Worm (Caenorhabditis elegans) whole organism, L3 larva: Measurements from ENCODE around the gene F26G1.9.

Experiments
- R02D3.7 ChIP-seq: fragments of 150-350 bp; optimal IDR thresholded peaks from 2 replicates; lab custom pipeline; 2014; ENCODE audit warnings: missing biosample characterization, missing genetic modification characterization
- ZK546.5 ChIP-seq: sonication (generic microtip); optimal IDR thresholded peaks from 2 replicates; lab custom pipeline; 2017; ENCODE audit warnings: missing biosample characterization, missing genetic modification characterization
- ceh-16 ChIP-seq: sonication (generic microtip); optimal IDR thresholded peaks from 2 replicates; lab custom pipeline; 2017; ENCODE audit warnings: missing biosample characterization, missing genetic modification characterization
- ceh-28 ChIP-seq: fragments of 150-350 bp; optimal IDR thresholded peaks from 2 replicates; lab custom pipeline; 2014; ENCODE audit warnings: missing biosample characterization, missing genetic modification reagents, missing genetic modification characterization
- ceh-9 ChIP-seq: sonication (generic microtip); optimal IDR thresholded peaks from 2 replicates; lab custom pipeline; 2018; ENCODE audit warnings: missing biosample characterization, missing genetic modification characterization
- daf-12 ChIP-seq: fragments of 150-350 bp; optimal IDR thresholded peaks from 2 replicates; lab custom pipeline; 2014; ENCODE audit warnings: missing biosample characterization, missing genetic modification reagents, missing genetic modification characterization
- egl-27 ChIP-seq: sonication (generic microtip); optimal IDR thresholded peaks from 4 replicates; lab custom pipeline; 2017; ENCODE audit warnings: missing biosample characterization, missing genetic modification reagents, missing genetic modification characterization
- egl-5 ChIP-seq: fragments of 150-350 bp; optimal IDR thresholded peaks from 2 replicates; lab custom pipeline; 2017; ENCODE audit warnings: missing biosample characterization, missing genetic modification reagents, missing genetic modification characterization, inconsistent platforms
- elt-1 ChIP-seq: fragments of 150-350 bp; optimal IDR thresholded peaks from 2 replicates; lab custom pipeline; 2014; ENCODE audit warnings: missing biosample characterization, missing genetic modification characterization
- elt-2 ChIP-seq: sonication (generic microtip); optimal IDR thresholded peaks from 2 replicates; lab custom pipeline; 2016; ENCODE audit warnings: missing genetic modification reagents, mild to moderate bottlenecking, missing genetic modification characterization, missing compliant biosample characterization
- elt-3 ChIP-seq, 3 experiments: fragments of 150-350 bp in 1 of 3; sonication (generic microtip) in 2 of 3; optimal IDR thresholded peaks; 2 replicates in 2 of 3; 4 replicates in 1 of 3; lab custom pipeline; 2014 to 2017; ENCODE audit warnings: missing biosample characterization in 3 of 3, missing genetic modification characterization in 3 of 3
- eor-1 ChIP-seq, 2 experiments: fragments of 150-350 bp; optimal IDR thresholded peaks; 2 replicates each; lab custom pipeline; 2014 to 2018; ENCODE audit warnings: missing biosample characterization in 2 of 2, missing genetic modification characterization in 2 of 2
- fkh-2 ChIP-seq: fragments of 150-350 bp; optimal IDR thresholded peaks from 2 replicates; lab custom pipeline; 2014; ENCODE audit warnings: missing biosample characterization, missing genetic modification reagents, missing genetic modification characterization
- fos-1 ChIP-seq: fragments of 150-350 bp; optimal IDR thresholded peaks from 2 replicates; lab custom pipeline; 2014; ENCODE audit warnings: missing biosample characterization, missing genetic modification characterization
- hmg-11 ChIP-seq: sonication (generic microtip); optimal IDR thresholded peaks from 2 replicates; lab custom pipeline; 2016; ENCODE audit warnings: missing genetic modification characterization, missing compliant biosample characterization
- jun-1 ChIP-seq: fragments of 150-350 bp; optimal IDR thresholded peaks from 2 replicates; lab custom pipeline; 2014; ENCODE audit warnings: missing biosample characterization, missing genetic modification reagents, missing genetic modification characterization
- lin-15B ChIP-seq: fragments of 150-350 bp; optimal IDR thresholded peaks from 2 replicates; lab custom pipeline; 2014; ENCODE audit warnings: missing biosample characterization, missing genetic modification characterization
- lin-39 ChIP-seq: fragments of 150-350 bp; optimal IDR thresholded peaks from 2 replicates; lab custom pipeline; 2018; ENCODE audit warnings: missing biosample characterization, missing genetic modification reagents, missing genetic modification characterization
- lsy-12 ChIP-seq: sonication (generic microtip); optimal IDR thresholded peaks from 2 replicates; lab custom pipeline; 2016; ENCODE audit warnings: mild to moderate bottlenecking, missing genetic modification characterization, missing compliant biosample characterization
- mdl-1 ChIP-seq: fragments of 150-350 bp; optimal IDR thresholded peaks from 2 replicates; lab custom pipeline; 2014; ENCODE audit warnings: missing biosample characterization, missing genetic modification characterization
- nfya-1 ChIP-seq: sonication (generic microtip); optimal IDR thresholded peaks from 2 replicates; lab custom pipeline; 2017; ENCODE audit warnings: missing genetic modification characterization, mild to moderate bottlenecking, missing compliant biosample characterization, antibody characterized with exemption, moderate library complexity; ENCODE audit not compliant: insufficient read depth
- nhr-11 ChIP-seq: fragments of 150-350 bp; optimal IDR thresholded peaks from 2 replicates; lab custom pipeline; 2014; ENCODE audit warnings: missing biosample characterization, missing genetic modification characterization
- nhr-12 ChIP-seq: fragments of 150-350 bp; optimal IDR thresholded peaks from 2 replicates; lab custom pipeline; 2014; ENCODE audit warnings: missing biosample characterization, missing genetic modification characterization
- nhr-23 ChIP-seq: fragments of 150-350 bp; optimal IDR thresholded peaks from 2 replicates; lab custom pipeline; 2014; ENCODE audit warnings: missing biosample characterization, missing genetic modification reagents, missing genetic modification characterization
- nhr-25 ChIP-seq: sonication (generic microtip); optimal IDR thresholded peaks from 2 replicates; lab custom pipeline; 2017; ENCODE audit warnings: missing biosample characterization, missing genetic modification characterization
- nhr-43 ChIP-seq: sonication (generic microtip); optimal IDR thresholded peaks from 2 replicates; lab custom pipeline; 2016; ENCODE audit warnings: mild to moderate bottlenecking, missing genetic modification characterization, missing compliant biosample characterization; ENCODE audit not compliant: poor library complexity, severe bottlenecking
- nhr-67 ChIP-seq: fragments of 150-350 bp; optimal IDR thresholded peaks from 2 replicates; lab custom pipeline; 2014; ENCODE audit warnings: missing biosample characterization, missing genetic modification characterization
- nhr-76 ChIP-seq: fragments of 150-350 bp; sonication (generic microtip); optimal IDR thresholded peaks from 5 replicates; lab custom pipeline; 2014; ENCODE audit warnings: missing biosample characterization, missing genetic modification characterization
- nhr-77 ChIP-seq: fragments of 150-350 bp; optimal IDR thresholded peaks from 2 replicates; lab custom pipeline; 2014; ENCODE audit warnings: missing biosample characterization, missing genetic modification characterization
- pha-4 ChIP-seq: fragments of 150-350 bp; optimal IDR thresholded peaks from 2 replicates; lab custom pipeline; 2014; ENCODE audit warnings: missing biosample characterization, missing genetic modification reagents, missing genetic modification characterization
- pqm-1 ChIP-seq: fragments of 150-350 bp; optimal IDR thresholded peaks from 2 replicates; lab custom pipeline; 2017; ENCODE audit warnings: missing biosample characterization, missing genetic modification characterization, inconsistent platforms
- sea-2 ChIP-seq: fragments of 150-350 bp; sonication (generic microtip); optimal IDR thresholded peaks from 4 replicates; lab custom pipeline; 2014; ENCODE audit warnings: missing biosample characterization, missing genetic modification reagents, missing genetic modification characterization
- snpc-4 ChIP-seq: fragments of 150-350 bp; optimal IDR thresholded peaks from 2 replicates; lab custom pipeline; 2014; ENCODE audit warnings: missing biosample characterization, missing genetic modification characterization
- tbx-2 ChIP-seq: sonication (generic microtip); optimal IDR thresholded peaks from 2 replicates; lab custom pipeline; 2016; ENCODE audit warnings: mild to moderate bottlenecking, missing genetic modification characterization, missing compliant biosample characterization
- unc-39 ChIP-seq: sonication (generic microtip); optimal IDR thresholded peaks from 4 replicates; lab custom pipeline; 2017; ENCODE audit warnings: missing biosample characterization, missing genetic modification characterization
- unc-62 ChIP-seq: fragments of 150-350 bp; sonication (generic microtip); optimal IDR thresholded peaks from 4 replicates; lab custom pipeline; 2014; ENCODE audit warnings: missing biosample characterization, missing genetic modification reagents, missing genetic modification characterization
- ztf-11 ChIP-seq: fragments of 150-350 bp; optimal IDR thresholded peaks from 2 replicates; lab custom pipeline; 2014; ENCODE audit warnings: missing biosample characterization, missing genetic modification characterization
- ztf-4 ChIP-seq: fragments of 150-350 bp; optimal IDR thresholded peaks from 2 replicates; lab custom pipeline; 2014; ENCODE audit warnings: missing biosample characterization, missing genetic modification characterization

F26G1.9 gene

ce11 chrII:4737348-4737747, 36.4 kb downstream of the F26G1.9 start, which contains the start of gene ctsa-1.1:
ctsa-1.1 (plus strand) TSS chrII:4737648.
- TF ChIP-seq ZK546.5, result no peak
- no peak for TF ChIP-seq ztf-11 (tag; lab: Kevin White, UChicago)
- no peak for TF ChIP-seq ceh-9 (tag; lab: Kevin White, UChicago)
- no peak for TF ChIP-seq nhr-12
- TF ChIP-seq elt-3 (tag; optimal IDR thresholded peaks at IDR 0.05; lab: Kevin White, UChicago), result no peak
- TF ChIP-seq nhr-11 (tag; lab: Kevin White, UChicago), result no peak
- no peak for TF ChIP-seq nhr-76 (tag; lab: Kevin White, UChicago)
- TF ChIP-seq R02D3.7 (tag; lab: Kevin White, UChicago), result no peak
- TF ChIP-seq fos-1 (tag; lab: Kevin White, UChicago), result no peak
- no peak for TF ChIP-seq hmg-11
- TF ChIP-seq egl-5 (tag; lab: Kevin White, UChicago), result no peak
- TF ChIP-seq fkh-2 (tag; lab: Kevin White, UChicago), result no peak

DNA sequence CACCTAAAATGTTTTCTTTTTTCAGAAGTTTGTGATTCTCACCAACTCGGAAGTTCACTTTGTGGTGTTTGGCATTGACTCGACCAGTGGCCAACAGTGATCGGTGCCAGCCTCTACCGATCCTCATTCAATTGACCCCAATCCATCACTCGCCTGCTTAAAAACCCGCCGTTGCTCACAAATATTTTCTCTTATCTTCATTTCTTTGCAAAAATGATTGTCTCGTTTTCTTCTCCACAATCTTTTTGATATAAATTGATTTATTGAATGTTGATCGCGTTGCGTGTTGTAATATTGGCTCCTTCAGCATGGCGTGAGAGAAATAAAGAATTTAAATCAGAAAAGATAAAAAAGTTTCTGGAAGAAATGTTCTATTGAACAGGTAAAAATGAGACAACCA, 37.2 kb downstream of the F26G1.9 start:
- TF ChIP-seq ceh-9 (tag; lab: Kevin White, UChicago), result no peak
- TF ChIP-seq tbx-2 (tag; lab: Kevin White, UChicago), result no peak
- no peak for TF ChIP-seq pqm-1 (tag; lab: Kevin White, UChicago)
- no peak for TF ChIP-seq elt-3 (tag; optimal IDR thresholded peaks at IDR 0.05; lab: Kevin White, UChicago)
- no peak for TF ChIP-seq elt-1 (tag; lab: Kevin White, UChicago)
- TF ChIP-seq fkh-2 (tag; lab: Kevin White, UChicago), result no peak
- TF ChIP-seq daf-12, result no peak
- no peak for TF ChIP-seq fos-1 (tag; lab: Kevin White, UChicago)
- no peak for TF ChIP-seq nhr-12
- TF ChIP-seq pha-4 (tag; lab: Kevin White, UChicago), result no peak
- no peak for TF ChIP-seq R02D3.7 (tag; lab: Kevin White, UChicago)
- TF ChIP-seq eor-1 (tag; optimal IDR thresholded peaks at IDR 0.05; lab: Kevin White, UChicago), result no peak
- no peak for TF ChIP-seq elt-2 (tag; lab: Kevin White, UChicago)
- no peak for TF ChIP-seq nhr-11 (tag; lab: Kevin White, UChicago)
- TF ChIP-seq ceh-28 (tag; lab: Kevin White, UChicago), result no peak
- no peak for TF ChIP-seq unc-62 (GFP tag; lab: Kevin White, UChicago)
- TF ChIP-seq nhr-23 (tag; lab: Kevin White, UChicago), result no peak
- TF ChIP-seq mdl-1 (tag; lab: Kevin White, UChicago), result no peak
- TF ChIP-seq nhr-67 (tag; lab: Kevin White, UChicago), result no peak

ce11 chrII:4734477-4734876, 39.3 kb downstream of the F26G1.9 start:
- TF ChIP-seq nhr-23 (tag; lab: Kevin White, UChicago) (peak; percentile 35), nhr-25 (peak; percentile 56), nhr-43 (no peak)

ce11 chrII:4733848-4734247, 39.9 kb downstream of the F26G1.9 start, which contains the start of gene F41C3.11:
F41C3.11 (minus strand) TSS chrII:4733948.
- TF ChIP-seq egl-27, result no peak
- no peak for TF ChIP-seq lin-15B (tag; lab: Kevin White, UChicago)
- TF ChIP-seq nhr-43, result no peak
- no peak for TF ChIP-seq elt-3 (tag; optimal IDR thresholded peaks at IDR 0.05; lab: Kevin White, UChicago)
- no peak for TF ChIP-seq ZK546.5
- no peak for TF ChIP-seq fkh-2 (tag; lab: Kevin White, UChicago)
- no peak for TF ChIP-seq ztf-11 (tag; lab: Kevin White, UChicago)
- no peak for TF ChIP-seq unc-39

DNA sequence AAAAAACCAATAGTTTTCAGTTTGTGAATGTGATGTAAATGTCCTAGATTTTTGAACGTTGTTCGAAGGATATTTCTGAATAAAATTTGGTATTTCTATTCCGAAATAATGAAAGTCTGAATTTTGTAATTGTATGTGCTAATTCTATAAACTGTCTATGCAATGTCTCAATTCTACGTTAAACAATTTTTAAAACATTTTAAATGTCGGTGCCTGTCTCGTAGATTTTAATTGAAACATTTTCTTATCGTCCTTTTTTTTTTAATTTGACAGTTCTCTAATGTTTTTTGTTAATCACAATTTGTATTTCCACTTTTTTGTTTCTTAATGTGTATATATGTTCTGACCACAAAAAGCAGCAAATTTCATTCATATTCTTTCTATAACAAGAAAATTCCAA, 44.1 kb downstream of the F26G1.9 start, which contains the start of gene F41C3.7:
Gene F41C3.7, plus strand, starts transcription at position 301 of the 400 bp plus-strand sequence.
- TF ChIP-seq nhr-11 (tag; lab: Kevin White, UChicago) (no peak), ztf-4 (no peak), ZK546.5 (no peak), daf-12 (no peak), ceh-16 (tag; lab: Kevin White, UChicago) (no peak), fos-1 (tag; lab: Kevin White, UChicago) (no peak), snpc-4 (no peak), nhr-77 (tag; lab: Kevin White, UChicago) (no peak), lin-15B (tag; lab: Kevin White, UChicago) (no peak), jun-1 (tag; lab: Kevin White, UChicago) (no peak), tbx-2 (tag; lab: Kevin White, UChicago) (no peak), sea-2 (GFP tag; lab: Kevin White, UChicago) (no peak), lsy-12 (tag; lab: Kevin White, UChicago) (no peak), nhr-12 (no peak), nhr-23 (tag; lab: Kevin White, UChicago) (no peak), lin-39 (no peak), nfya-1 (no peak)
